Worm (Caenorhabditis elegans): Measurements from ENCODE around the gene rla-2.
A peak's percentile ranks its signal among the peaks of the same experiment; 100 is the strongest.

- no peak for TF ChIP-seq snpc-4 (GFP tag; optimal IDR thresholded peaks at IDR 0.05)
- TF ChIP-seq snpc-4 (tag; optimal IDR thresholded peaks at IDR 0.05), result peak in 1 of 4 experiments; percentile 2
- TF ChIP-seq ztf-25 (GFP tag; IDR thresholded peaks at IDR 0.05), result no peak
- TF ChIP-seq let-526 (GFP tag; IDR thresholded peaks at IDR 0.05), result no peak
- no peak for TF ChIP-seq dpff-1 (tag; optimal IDR thresholded peaks at IDR 0.05)
Observed at ce11 chrIV:13334287-13334686, 35.8 kb downstream of the rla-2 start.

All from whole organism, young adult.